Worm (Caenorhabditis elegans): Measurements from ENCODE around the gene lact-7.

Gene lact-7

ce11 chrX:11757666-11758065, 1.2 kb upstream of the lact-7 start (continued):
- TF ChIP-seq pha-4 (tag; optimal IDR thresholded peaks at IDR 0.05), result no peak
- TF ChIP-seq ztf-18 (tag; optimal IDR thresholded peaks at IDR 0.05), result peak; percentile 76
- TF ChIP-seq hrde-1 (tag; optimal IDR thresholded peaks at IDR 0.05; ENCODE audit: borderline replicate concordance), result peak; percentile 57
- no peak for TF ChIP-seq F55B11.4 (tag; optimal IDR thresholded peaks at IDR 0.05; ENCODE audit: borderline replicate concordance, insufficient read depth)
- TF ChIP-seq T07F8.4 (tag; optimal IDR thresholded peaks at IDR 0.05), result peak; percentile 90
- peak; percentile 63 for TF ChIP-seq ceh-100 (GFP tag; IDR thresholded peaks at IDR 0.05)
- peak; percentile 77 for TF ChIP-seq K11D2.4 (GFP tag; IDR thresholded peaks at IDR 0.05)
- TF ChIP-seq ccch-3 (GFP tag; optimal IDR thresholded peaks at IDR 0.05), result no peak
- TF ChIP-seq attf-3 (GFP tag; conservative IDR thresholded peaks at IDR 0.05), result no peak; the same call in 1 of the 2 replicates
- peak; percentile 64 for TF ChIP-seq K12H6.12 (tag; optimal IDR thresholded peaks at IDR 0.05)
- no peak for TF ChIP-seq zfh-2 (GFP tag; conservative IDR thresholded peaks at IDR 0.05)
- peak; percentile 95 for TF ChIP-seq rpc-1 (optimal IDR thresholded peaks at IDR 0.05)
- TF ChIP-seq rpc-1 (tag; optimal IDR thresholded peaks at IDR 0.05), result peak; percentile 98
- no peak for TF ChIP-seq ztf-22 (GFP tag; optimal IDR thresholded peaks at IDR 0.05)
- 0 out of 2 replicates have a peak, but pooled peaks have one; percentile 59 for TF ChIP-seq Y79H2A.3 (GFP tag; conservative IDR thresholded peaks at IDR 0.05)
- peak; percentile 64 for TF ChIP-seq ztf-26 (tag; optimal IDR thresholded peaks at IDR 0.05)
- no peak; the same call in 1 of the 2 replicates for TF ChIP-seq dox-1 (GFP tag; IDR thresholded peaks at IDR 0.05)
- TF ChIP-seq snpc-4 (GFP tag; optimal IDR thresholded peaks at IDR 0.05), result peak; percentile 82
- peak in 1 of 4 experiments; percentile 83 for TF ChIP-seq snpc-4 (tag; optimal IDR thresholded peaks at IDR 0.05)
- peak; percentile 48 for TF ChIP-seq unc-130 (GFP tag; optimal IDR thresholded peaks at IDR 0.05)
- TF ChIP-seq hlh-26 (GFP tag; conservative IDR thresholded peaks at IDR 0.05), result no peak
- peak; percentile 56 for TF ChIP-seq F52B5.7 (tag; optimal IDR thresholded peaks at IDR 0.05)
- TF ChIP-seq ekl-4 (GFP tag; IDR thresholded peaks at IDR 0.05), result peak; percentile 67; the same call in 1 of the 2 replicates
- peak; percentile 72 for TF ChIP-seq somi-1 (GFP tag; optimal IDR thresholded peaks at IDR 0.05)
- TF ChIP-seq lag-1 (GFP tag; IDR thresholded peaks at IDR 0.05), result no peak
- TF ChIP-seq him-1 (tag; optimal IDR thresholded peaks at IDR 0.05), result peak; percentile 96
- TF ChIP-seq madf-8 (GFP tag; conservative IDR thresholded peaks at IDR 0.05), result no peak
- TF ChIP-seq sea-2 (GFP tag; IDR thresholded peaks at IDR 0.05), result peak; percentile 62; the same call in 1 of the 2 replicates
- TF ChIP-seq nhr-120 (GFP tag; IDR thresholded peaks at IDR 0.05), result 0 out of 2 replicates have a peak, but pooled peaks have one; percentile 77
- TF ChIP-seq Y56A3A.18 (GFP tag; IDR thresholded peaks at IDR 0.05), result peak; percentile 92
- TF ChIP-seq aptf-3 (GFP tag; IDR thresholded peaks at IDR 0.05), result no peak
- no peak for TF ChIP-seq madf-3 (GFP tag; IDR thresholded peaks at IDR 0.05)
- TF ChIP-seq ama-1 (optimal IDR thresholded peaks at IDR 0.05), result no peak
- peak in 1 of 2 experiments; percentile 81 for TF ChIP-seq ama-1 (GFP tag; optimal IDR thresholded peaks at IDR 0.05)
- peak; percentile 64 for TF ChIP-seq gei-17 (GFP tag; optimal IDR thresholded peaks at IDR 0.05)
- peak; percentile 76 for TF ChIP-seq D2030.7 (GFP tag; IDR thresholded peaks at IDR 0.05)
- peak; percentile 62 for TF ChIP-seq atf-7 (tag; optimal IDR thresholded peaks at IDR 0.05)
- TF ChIP-seq hlh-12 (tag; optimal IDR thresholded peaks at IDR 0.05), result peak; percentile 87
- TF ChIP-seq bed-1 (GFP tag; IDR thresholded peaks at IDR 0.05), result 0 out of 2 replicates have a peak, but pooled peaks have one; percentile 48
- peak; percentile 70; the same call in 1 of the 2 replicates for TF ChIP-seq ztf-6 (GFP tag; IDR thresholded peaks at IDR 0.05)
- peak; percentile 60 for TF ChIP-seq tlf-1 (GFP tag; optimal IDR thresholded peaks at IDR 0.05)
- peak; percentile 58 for TF ChIP-seq fkh-3 (tag; optimal IDR thresholded peaks at IDR 0.05)
- peak; percentile 55; the same call in 1 of the 2 replicates for TF ChIP-seq B0019.2 (GFP tag; conservative IDR thresholded peaks at IDR 0.05)
- TF ChIP-seq egl-18 (GFP tag; IDR thresholded peaks at IDR 0.05), result 0 out of 2 replicates have a peak, but pooled peaks have one; percentile 42
- no peak for TF ChIP-seq lsy-27 (tag; optimal IDR thresholded peaks at IDR 0.05; ENCODE audit: borderline replicate concordance, insufficient read depth)
- 0 out of 2 replicates have a peak, but pooled peaks have one; percentile 52 for TF ChIP-seq F39B2.1 (GFP tag; IDR thresholded peaks at IDR 0.05)
- TF ChIP-seq egrh-3 (GFP tag; IDR thresholded peaks at IDR 0.05), result no peak
- TF ChIP-seq Y95B8A.8 (GFP tag; IDR thresholded peaks at IDR 0.05), result no peak
- TF ChIP-seq nfyb-1 (GFP tag; IDR thresholded peaks at IDR 0.05), result peak; percentile 91
